Worm (Caenorhabditis elegans) whole organism, L4 larva: ENCODE data around the gene R02F2.8.

Experiments used
- D1046.2 ChIP-seq: fragments of 200-800 bp; sonication (Bioruptor generic); IDR thresholded peaks from 2 replicates; pipeline ENCODE4 v1.3.6; 2022; ENCODE audit warnings: missing genetic modification characterization, missing compliant biosample characterization
- F44E2.7 ChIP-seq: fragments of 200-800 bp; sonication (Bioruptor generic); IDR thresholded peaks from 2 replicates; pipeline ENCODE4 v2.1.2; 2022; ENCODE audit warnings: missing genetic modification characterization, missing compliant biosample characterization
- F49E8.2 ChIP-seq: sonication (generic microtip); optimal IDR thresholded peaks from 2 replicates; lab custom pipeline; 2016; ENCODE audit warnings: missing compliant biosample characterization, mild to moderate bottlenecking, missing genetic modification characterization, borderline replicate concordance
- Y105C5A.15 ChIP-seq: fragments of 200-800 bp; sonication (Bioruptor generic); IDR thresholded peaks from 2 replicates; pipeline ENCODE4 v1.3.6; 2022; ENCODE audit warnings: missing genetic modification characterization, missing compliant biosample characterization
- Y5F2A.4 ChIP-seq: fragments of 200-800 bp; sonication (Bioruptor generic); optimal IDR thresholded peaks from 2 replicates; lab custom pipeline; 2018; ENCODE audit warnings: mild to moderate bottlenecking, missing genetic modification characterization, missing compliant biosample characterization
- Y75B8A.6 ChIP-seq: fragments of 200-800 bp; sonication (Bioruptor generic); IDR thresholded peaks from 2 replicates; pipeline ENCODE4 v1.3.6; 2022; ENCODE audit warnings: missing genetic modification reagents, missing genetic modification characterization, missing compliant biosample characterization
- ZK546.5 ChIP-seq, 2 experiments: sonication (generic microtip); optimal IDR thresholded peaks; 2 replicates each; lab custom pipeline; 2017; ENCODE audit warnings: missing biosample characterization in 2 of 2, missing genetic modification characterization in 2 of 2
- aly-2 ChIP-seq: sonication (generic microtip); optimal IDR thresholded peaks from 2 replicates; lab custom pipeline; 2018; ENCODE audit warnings: missing biosample characterization, missing genetic modification characterization
- ama-1 ChIP-seq: fragments of 150-350 bp; optimal IDR thresholded peaks from 2 replicates; lab custom pipeline; 2014; ENCODE audit warnings: inconsistent platforms, mixed read lengths
- attf-4 ChIP-seq: sonication (generic microtip); optimal IDR thresholded peaks from 3 replicates; lab custom pipeline; 2017; ENCODE audit warnings: missing biosample characterization, missing genetic modification characterization
- ceh-20 ChIP-seq: fragments of 200-800 bp; sonication (Bioruptor generic); IDR thresholded peaks from 2 replicates; pipeline ENCODE4 v1.3.6; 2022; ENCODE audit warnings: missing genetic modification reagents, missing genetic modification characterization, missing compliant biosample characterization
- ceh-28 ChIP-seq: fragments of 150-350 bp; optimal IDR thresholded peaks from 2 replicates; lab custom pipeline; 2014; ENCODE audit warnings: missing biosample characterization, missing genetic modification reagents, missing genetic modification characterization
- ceh-32 ChIP-seq: sonication (generic microtip); optimal IDR thresholded peaks from 2 replicates; lab custom pipeline; 2016; ENCODE audit warnings: mild to moderate bottlenecking, missing genetic modification characterization, missing compliant biosample characterization; ENCODE audit not compliant: poor library complexity
- ceh-44 ChIP-seq: fragments of 200-800 bp; sonication (Bioruptor generic); IDR thresholded peaks from 2 replicates; pipeline ENCODE4 v1.3.6; 2022; ENCODE audit warnings: missing genetic modification reagents, missing genetic modification characterization, missing compliant biosample characterization
- ceh-62 ChIP-seq: sonication (generic microtip); optimal IDR thresholded peaks from 2 replicates; lab custom pipeline; 2017; ENCODE audit warnings: missing biosample characterization, missing genetic modification characterization
- ceh-82 ChIP-seq: sonication (generic microtip); optimal IDR thresholded peaks from 2 replicates; lab custom pipeline; 2017; ENCODE audit warnings: missing biosample characterization, missing genetic modification characterization
- ces-1 ChIP-seq: fragments of 150-350 bp; sonication (generic microtip); optimal IDR thresholded peaks from 4 replicates; lab custom pipeline; 2014; ENCODE audit warnings: missing biosample characterization, missing genetic modification reagents, missing genetic modification characterization
- ctbp-1 ChIP-seq: fragments of 200-800 bp; sonication (Bioruptor generic); IDR thresholded peaks from 2 replicates; pipeline ENCODE4 v1.3.6; 2022; ENCODE audit warnings: missing genetic modification reagents, missing genetic modification characterization, missing compliant biosample characterization
- daf-12 ChIP-seq: fragments of 150-350 bp; optimal IDR thresholded peaks from 2 replicates; lab custom pipeline; 2014; ENCODE audit warnings: missing biosample characterization, missing genetic modification reagents, missing genetic modification characterization
- daf-16 ChIP-seq, 3 experiments: sonication (generic microtip); optimal IDR thresholded peaks; 2 replicates each; lab custom pipeline; 2016 to 2017; ENCODE audit warnings: missing genetic modification characterization in 3 of 3, missing genetic modification reagents in 3 of 3, mild to moderate bottlenecking in 2 of 3, missing compliant biosample characterization in 2 of 3, missing biosample characterization in 1 of 3, moderate library complexity in 1 of 3
- daf-8 ChIP-seq: fragments of 200-800 bp; sonication (Bioruptor generic); IDR thresholded peaks from 2 replicates; pipeline ENCODE4 v1.3.6; 2022; ENCODE audit warnings: missing genetic modification characterization, missing compliant biosample characterization
- dmd-6 ChIP-seq: fragments of 200-800 bp; sonication (Bioruptor generic); IDR thresholded peaks from 2 replicates; pipeline ENCODE4 v1.3.6; 2022; ENCODE audit warnings: missing genetic modification reagents, missing genetic modification characterization, missing compliant biosample characterization
- dmd-9 ChIP-seq: fragments of 200-800 bp; sonication (Bioruptor generic); IDR thresholded peaks from 2 replicates; pipeline ENCODE4 v1.3.6; 2022; ENCODE audit warnings: missing genetic modification reagents, missing genetic modification characterization, missing compliant biosample characterization
- duxl-1 ChIP-seq: sonication (generic microtip); optimal IDR thresholded peaks from 2 replicates; lab custom pipeline; 2016; ENCODE audit warnings: mild to moderate bottlenecking, missing genetic modification characterization, moderate library complexity, missing compliant biosample characterization; ENCODE audit not compliant: poor library complexity
- egl-27 ChIP-seq: sonication (generic microtip); optimal IDR thresholded peaks from 3 replicates; lab custom pipeline; 2017; ENCODE audit warnings: missing biosample characterization, missing genetic modification reagents, missing genetic modification characterization
- hlh-11 ChIP-seq: fragments of 200-800 bp; sonication (Bioruptor generic); optimal IDR thresholded peaks from 2 replicates; lab custom pipeline; 2018; ENCODE audit warnings: mild to moderate bottlenecking, missing genetic modification characterization, missing compliant biosample characterization
- hlh-30 ChIP-seq: sonication (generic microtip); optimal IDR thresholded peaks from 2 replicates; lab custom pipeline; 2017; ENCODE audit warnings: antibody characterized with exemption, mild to moderate bottlenecking, missing genetic modification characterization, missing compliant biosample characterization; ENCODE audit not compliant: insufficient read depth
- jun-1 ChIP-seq: fragments of 150-350 bp; optimal IDR thresholded peaks from 2 replicates; lab custom pipeline; 2014; ENCODE audit warnings: missing biosample characterization, missing genetic modification reagents, missing genetic modification characterization
- lin-13 ChIP-seq: fragments of 150-350 bp; optimal IDR thresholded peaks from 2 replicates; lab custom pipeline; 2014; ENCODE audit warnings: missing biosample characterization, missing genetic modification reagents, missing genetic modification characterization
- lin-39 ChIP-seq: fragments of 150-350 bp; optimal IDR thresholded peaks from 2 replicates; lab custom pipeline; 2014; ENCODE audit warnings: missing biosample characterization, missing genetic modification reagents, missing genetic modification characterization
- lsy-2 ChIP-seq, 2 experiments: fragments of 150-350 bp in 1 of 2; sonication (generic microtip) in 1 of 2; optimal IDR thresholded peaks; 2 replicates each; lab custom pipeline; 2014 to 2017; ENCODE audit warnings: missing biosample characterization in 2 of 2, missing genetic modification characterization in 2 of 2
- mdl-1 ChIP-seq, 2 experiments: fragments of 150-350 bp in 1 of 2; sonication (generic microtip) in 1 of 2; optimal IDR thresholded peaks; 2 replicates each; lab custom pipeline; 2014 to 2017; ENCODE audit warnings: missing biosample characterization in 2 of 2, missing genetic modification characterization in 2 of 2
- mdt-29 ChIP-seq: fragments of 200-800 bp; sonication (Bioruptor generic); IDR thresholded peaks from 2 replicates; pipeline ENCODE4 v1.3.6; 2022; ENCODE audit warnings: missing genetic modification reagents, missing genetic modification characterization, missing compliant biosample characterization
- mes-2 ChIP-seq: sonication (generic microtip); optimal IDR thresholded peaks from 2 replicates; lab custom pipeline; 2016; ENCODE audit warnings: missing genotype, mild to moderate bottlenecking, missing genetic modification characterization, missing compliant biosample characterization; ENCODE audit not compliant: poor library complexity, severe bottlenecking
- nhr-10 ChIP-seq: fragments of 150-350 bp; optimal IDR thresholded peaks from 2 replicates; lab custom pipeline; 2014; ENCODE audit warnings: missing biosample characterization, missing genetic modification characterization
- nhr-111 ChIP-seq: fragments of 200-800 bp; sonication (Bioruptor generic); optimal IDR thresholded peaks from 2 replicates; lab custom pipeline; 2018; ENCODE audit warnings: mild to moderate bottlenecking, missing genetic modification characterization, missing compliant biosample characterization
- nhr-25 ChIP-seq: sonication (generic microtip); optimal IDR thresholded peaks from 2 replicates; lab custom pipeline; 2017; ENCODE audit warnings: missing genetic modification characterization, mild to moderate bottlenecking, missing compliant biosample characterization, antibody characterized with exemption, moderate library complexity, borderline replicate concordance; ENCODE audit not compliant: insufficient read depth
- nhr-28 ChIP-seq: fragments of 150-350 bp; optimal IDR thresholded peaks from 2 replicates; lab custom pipeline; 2014; ENCODE audit warnings: missing biosample characterization, missing genetic modification characterization
- nhr-41 ChIP-seq: fragments of 200-800 bp; sonication (Bioruptor generic); IDR thresholded peaks from 2 replicates; pipeline ENCODE4 v1.3.6; 2022; ENCODE audit warnings: missing genetic modification reagents, missing genetic modification characterization, missing compliant biosample characterization
- nhr-42 ChIP-seq: fragments of 200-800 bp; sonication (Bioruptor generic); IDR thresholded peaks from 2 replicates; pipeline ENCODE4 v1.3.6; 2022; ENCODE audit warnings: missing genetic modification characterization, missing compliant biosample characterization
- nhr-6 ChIP-seq: fragments of 150-350 bp; optimal IDR thresholded peaks from 2 replicates; lab custom pipeline; 2014; ENCODE audit warnings: missing biosample characterization, missing genetic modification characterization
- nhr-76 ChIP-seq: fragments of 150-350 bp; optimal IDR thresholded peaks from 2 replicates; lab custom pipeline; 2014; ENCODE audit warnings: missing biosample characterization, missing genetic modification characterization
- pha-4 ChIP-seq, 2 experiments: fragments of 150-350 bp in 1 of 2; fragments of 200-800 bp in 1 of 2; sonication (Bioruptor generic) in 1 of 2; IDR thresholded peaks in 1 of 2; optimal IDR thresholded peaks in 1 of 2; 2 replicates each; pipeline versions ENCODE4 v1.3.6 to Lab custom; 2014 to 2022; ENCODE audit warnings: missing genetic modification characterization in 2 of 2, missing genetic modification reagents in 2 of 2, missing biosample characterization in 1 of 2, missing compliant biosample characterization in 1 of 2
- skn-1 ChIP-seq: fragments of 150-350 bp; optimal IDR thresholded peaks from 2 replicates; lab custom pipeline; 2014; ENCODE audit warnings: missing biosample characterization, missing genetic modification characterization
- snpc-4 ChIP-seq: fragments of 150-350 bp; optimal IDR thresholded peaks from 2 replicates; lab custom pipeline; 2014; ENCODE audit warnings: missing biosample characterization, missing genetic modification characterization
- unc-130 ChIP-seq: sonication (generic microtip); optimal IDR thresholded peaks from 2 replicates; lab custom pipeline; 2016; ENCODE audit warnings: missing genetic modification reagents, missing genetic modification characterization, missing compliant biosample characterization
- vab-7 ChIP-seq: fragments of 200-800 bp; sonication (Bioruptor generic); IDR thresholded peaks from 2 replicates; pipeline ENCODE4 v1.3.6; 2022; ENCODE audit warnings: missing genetic modification reagents, missing genetic modification characterization, missing compliant biosample characterization
- zag-1 ChIP-seq: fragments of 150-350 bp; optimal IDR thresholded peaks from 2 replicates; lab custom pipeline; 2014; ENCODE audit warnings: missing biosample characterization, missing genetic modification characterization
- zfp-2 ChIP-seq: sonication (generic microtip); optimal IDR thresholded peaks from 2 replicates; lab custom pipeline; 2016; ENCODE audit warnings: mild to moderate bottlenecking, missing genetic modification characterization, missing compliant biosample characterization
- ztf-11 ChIP-seq: fragments of 150-350 bp; optimal IDR thresholded peaks from 2 replicates; lab custom pipeline; 2014; ENCODE audit warnings: missing biosample characterization, missing genetic modification characterization

R02F2.8 gene

ce11 chrIII:5504164-5504563 is 9.1 kb upstream of the R02F2.8 start (continued):
- peak; percentile 43 for TF ChIP-seq nhr-28 (tag; lab: Kevin White, UChicago)
- TF ChIP-seq zfp-2 (tag; lab: Kevin White, UChicago), result no peak
- TF ChIP-seq ama-1 (lab: Kevin White, UChicago), result peak; percentile 83
- no peak for TF ChIP-seq Y105C5A.15 (GFP tag; lab: Robert Waterston, UW)
- no peak for TF ChIP-seq nhr-41 (GFP tag; lab: Robert Waterston, UW)
- no peak for TF ChIP-seq daf-8 (GFP tag; lab: Robert Waterston, UW)
- no peak for TF ChIP-seq ztf-11 (tag; lab: Kevin White, UChicago)
- TF ChIP-seq dmd-9 (GFP tag; lab: Robert Waterston, UW), result no peak
- no peak for TF ChIP-seq nhr-111 (GFP tag; lab: Kevin White, UChicago)
- peak; percentile 52 for TF ChIP-seq hlh-30 (tag; lab: Kevin White, UChicago)
- peak; percentile 66 for TF ChIP-seq hlh-11 (tag; lab: Kevin White, UChicago)
- no peak for TF ChIP-seq F44E2.7 (GFP tag; lab: Robert Waterston, UW)
- peak; percentile 43; the same call in 1 of the 2 replicates for TF ChIP-seq ctbp-1
- no peak for TF ChIP-seq snpc-4
- no peak for TF ChIP-seq mdt-29 (GFP tag; lab: Robert Waterston, UW)
- TF ChIP-seq daf-16 (GFP tag; optimal IDR thresholded peaks at IDR 0.05; lab: Kevin White, UChicago), result no peak
- TF ChIP-seq daf-16 (tag; optimal IDR thresholded peaks at IDR 0.05; lab: Kevin White, UChicago), result peak; percentile 34
- TF ChIP-seq lin-39, result no peak
- no peak for TF ChIP-seq D1046.2 (GFP tag; lab: Robert Waterston, UW)
- no peak for TF ChIP-seq ceh-44 (GFP tag; lab: Robert Waterston, UW)
- TF ChIP-seq skn-1 (tag; lab: Kevin White, UChicago), result no peak
- no peak for TF ChIP-seq ceh-28 (tag; lab: Kevin White, UChicago)
- no peak for TF ChIP-seq lin-13 (GFP tag; lab: Kevin White, UChicago)
- TF ChIP-seq lsy-2 (tag; optimal IDR thresholded peaks at IDR 0.05; lab: Kevin White, UChicago), result peak in 1 of 2 experiments; percentile 75
- no peak for TF ChIP-seq pha-4 (GFP tag; IDR thresholded peaks at IDR 0.05; lab: Robert Waterston, UW)
- no peak for TF ChIP-seq pha-4 (tag; optimal IDR thresholded peaks at IDR 0.05; lab: Kevin White, UChicago)
- TF ChIP-seq egl-27 (tag; lab: Kevin White, UChicago), result no peak
- no peak for TF ChIP-seq ceh-62
- peak in 1 of 2 experiments; percentile 41 for TF ChIP-seq mdl-1 (tag; optimal IDR thresholded peaks at IDR 0.05; lab: Kevin White, UChicago)
- no peak for TF ChIP-seq nhr-76 (tag; lab: Kevin White, UChicago)
- no peak for TF ChIP-seq unc-130 (GFP tag; lab: Kevin White, UChicago)
- TF ChIP-seq daf-12 (tag; lab: Kevin White, UChicago), result no peak
- TF ChIP-seq nhr-10, result no peak
- no peak for TF ChIP-seq jun-1
- no peak for TF ChIP-seq F49E8.2 (tag; lab: Kevin White, UChicago)
- no peak for TF ChIP-seq nhr-42 (GFP tag; lab: Robert Waterston, UW)
- peak; percentile 46 for TF ChIP-seq mes-2 (tag; lab: Kevin White, UChicago)
- peak; percentile 35 for TF ChIP-seq nhr-6
- TF ChIP-seq Y5F2A.4 (GFP tag; lab: Kevin White, UChicago), result no peak
- TF ChIP-seq aly-2, result no peak
- TF ChIP-seq zag-1, result no peak
- peak; percentile 56 for TF ChIP-seq nhr-25
- TF ChIP-seq duxl-1 (tag; lab: Kevin White, UChicago), result no peak
- no peak for TF ChIP-seq ceh-82
- no peak for TF ChIP-seq vab-7 (GFP tag; lab: Robert Waterston, UW)
- TF ChIP-seq dmd-6, result peak; percentile 13; the same call in 1 of the 2 replicates
- TF ChIP-seq Y75B8A.6 (GFP tag; lab: Robert Waterston, UW), result no peak
- no peak for TF ChIP-seq attf-4
- TF ChIP-seq ces-1 (GFP tag; lab: Kevin White, UChicago), result peak; percentile 43
- no peak for TF ChIP-seq ceh-32 (tag; lab: Kevin White, UChicago)
- no peak for TF ChIP-seq ceh-20 (GFP tag; lab: Robert Waterston, UW)
- no peak for TF ChIP-seq ZK546.5 (tag; optimal IDR thresholded peaks at IDR 0.05; lab: Kevin White, UChicago)
